Worm (Caenorhabditis elegans) whole organism, L1 larva: ENCODE results near the gene srg-69.
A peak's percentile ranks its signal among the peaks of the same experiment; 100 is the strongest.

ENCODE experiments used
- C04F5.9 ChIP-seq: sonication (generic microtip); optimal IDR thresholded peaks from 2 replicates; lab custom pipeline; 2016; ENCODE audit warnings: missing genetic modification characterization, missing compliant biosample characterization
- C16A3.4 ChIP-seq: fragments of 150-350 bp; optimal IDR thresholded peaks from 2 replicates; lab custom pipeline; 2014; ENCODE audit warnings: missing biosample characterization, missing genetic modification characterization
- blmp-1 ChIP-seq: fragments of 150-350 bp; optimal IDR thresholded peaks from 2 replicates; lab custom pipeline; 2014; ENCODE audit warnings: missing biosample characterization, missing genetic modification characterization
- ceh-63 ChIP-seq: fragments of 200-800 bp; sonication (Bioruptor generic); optimal IDR thresholded peaks from 2 replicates; lab custom pipeline; 2018; ENCODE audit warnings: mild to moderate bottlenecking, missing genetic modification characterization, missing compliant biosample characterization
- ceh-82 ChIP-seq, 3 experiments: fragments of 150-350 bp in 1 of 3; sonication (generic microtip) in 2 of 3; optimal IDR thresholded peaks; 2 replicates each; lab custom pipeline; 2014 to 2017; ENCODE audit warnings: missing biosample characterization in 3 of 3, missing genetic modification characterization in 3 of 3
- ceh-88 ChIP-seq: fragments of 200-800 bp; sonication (Bioruptor generic); IDR thresholded peaks from 2 replicates; pipeline ENCODE4 v1.3.6; 2022; ENCODE audit warnings: missing genetic modification characterization, missing compliant biosample characterization
- ceh-90 ChIP-seq: sonication (generic microtip); optimal IDR thresholded peaks from 2 replicates; lab custom pipeline; 2016; ENCODE audit warnings: missing genetic modification characterization, missing compliant biosample characterization
- dpl-1 ChIP-seq, 3 experiments: fragments of 150-350 bp in 2 of 3; sonication (generic microtip) in 1 of 3; optimal IDR thresholded peaks; 2 replicates each; lab custom pipeline; 2014 to 2017; ENCODE audit warnings: missing biosample characterization in 3 of 3, missing genetic modification characterization in 3 of 3, missing genetic modification reagents in 3 of 3
- dsc-1 ChIP-seq: sonication (generic microtip); optimal IDR thresholded peaks from 2 replicates; lab custom pipeline; 2016; ENCODE audit warnings: mild to moderate bottlenecking, missing genetic modification characterization, missing compliant biosample characterization
- efl-1 ChIP-seq, 4 experiments: fragments of 150-350 bp; optimal IDR thresholded peaks in 3 of 4; peaks in 1 of 4; 1 replicate in 1 of 4; 2 replicates in 3 of 4; lab custom pipeline; 2014; ENCODE audit warnings: missing biosample characterization in 2 of 4, missing genetic modification characterization in 2 of 4, missing genetic modification reagents in 2 of 4
- egl-13 ChIP-seq: sonication (generic microtip); optimal IDR thresholded peaks from 2 replicates; lab custom pipeline; 2016; ENCODE audit warnings: missing genotype, missing genetic modification reagents, missing genetic modification characterization, missing compliant biosample characterization
- elt-2 ChIP-seq: sonication (generic microtip); optimal IDR thresholded peaks from 2 replicates; lab custom pipeline; 2016; ENCODE audit warnings: missing genetic modification characterization, mild to moderate bottlenecking, inconsistent platforms, missing compliant biosample characterization, missing genetic modification reagents
- fkh-10 ChIP-seq: sonication (generic microtip); optimal IDR thresholded peaks from 2 replicates; lab custom pipeline; 2017; ENCODE audit warnings: missing biosample characterization, missing genetic modification reagents, missing genetic modification characterization
- fkh-4 ChIP-seq: sonication (generic microtip); optimal IDR thresholded peaks from 2 replicates; lab custom pipeline; 2016; ENCODE audit warnings: missing compliant biosample characterization, missing genetic modification characterization, borderline replicate concordance
- fkh-8 ChIP-seq: sonication (generic microtip); optimal IDR thresholded peaks from 2 replicates; lab custom pipeline; 2016; ENCODE audit warnings: mild to moderate bottlenecking, missing genetic modification characterization, missing compliant biosample characterization
- grh-1 ChIP-seq: fragments of 200-800 bp; sonication (Bioruptor generic); IDR thresholded peaks from 2 replicates; pipeline ENCODE4 v1.3.6; 2022; ENCODE audit warnings: missing genetic modification reagents, missing genetic modification characterization, missing compliant biosample characterization
- hlh-4 ChIP-seq: sonication (generic microtip); optimal IDR thresholded peaks from 2 replicates; lab custom pipeline; 2016; ENCODE audit warnings: mild to moderate bottlenecking, missing genetic modification characterization, missing compliant biosample characterization
- isw-1 ChIP-seq: fragments of 200-800 bp; sonication (Bioruptor generic); IDR thresholded peaks from 2 replicates; pipeline ENCODE4 v1.3.6; 2022; ENCODE audit warnings: missing genetic modification characterization, missing compliant biosample characterization
- jun-1 ChIP-seq: fragments of 150-350 bp; optimal IDR thresholded peaks from 2 replicates; lab custom pipeline; 2014; ENCODE audit warnings: missing biosample characterization, missing genetic modification reagents, missing genetic modification characterization
- lin-13 ChIP-seq: fragments of 150-350 bp; optimal IDR thresholded peaks from 2 replicates; lab custom pipeline; 2014; ENCODE audit warnings: missing biosample characterization, missing genetic modification reagents, missing genetic modification characterization
- lin-14 ChIP-seq: fragments of 200-800 bp; sonication (Bioruptor generic); optimal IDR thresholded peaks from 2 replicates; lab custom pipeline; 2018; ENCODE audit warnings: mild to moderate bottlenecking, missing genetic modification characterization, moderate library complexity, missing compliant biosample characterization
- lin-15B ChIP-seq: fragments of 150-350 bp; sonication (generic microtip); optimal IDR thresholded peaks from 3 replicates; lab custom pipeline; 2014; ENCODE audit warnings: missing biosample characterization, missing genetic modification characterization
- lin-35 ChIP-seq, 2 experiments: fragments of 150-350 bp; optimal IDR thresholded peaks; 2 replicates each; lab custom pipeline; 2014; ENCODE audit warnings: missing biosample characterization in 2 of 2, missing genetic modification characterization in 2 of 2, missing genetic modification reagents in 2 of 2
- lir-3 ChIP-seq: sonication (generic microtip); optimal IDR thresholded peaks from 2 replicates; lab custom pipeline; 2016; ENCODE audit warnings: mild to moderate bottlenecking, missing genetic modification characterization, moderate library complexity, missing compliant biosample characterization; ENCODE audit not compliant: poor library complexity
- lsy-2 ChIP-seq, 2 experiments: fragments of 150-350 bp; optimal IDR thresholded peaks; 2 replicates each; lab custom pipeline; 2014; ENCODE audit warnings: missing biosample characterization in 2 of 2, missing genetic modification characterization in 2 of 2
- mab-9 ChIP-seq: fragments of 200-800 bp; sonication (Bioruptor generic); IDR thresholded peaks from 2 replicates; pipeline ENCODE4 v1.3.6; 2022; ENCODE audit warnings: missing genetic modification reagents, missing genetic modification characterization, missing compliant biosample characterization
- mep-1 ChIP-seq: fragments of 150-350 bp; optimal IDR thresholded peaks from 2 replicates; lab custom pipeline; 2014; ENCODE audit warnings: missing biosample characterization, missing genetic modification characterization
- nhr-11 ChIP-seq: fragments of 150-350 bp; optimal IDR thresholded peaks from 2 replicates; lab custom pipeline; 2014; ENCODE audit warnings: missing biosample characterization, missing genetic modification characterization
- nhr-19 ChIP-seq: fragments of 200-800 bp; sonication (Bioruptor generic); conservative IDR thresholded peaks from 2 replicates; pipeline ENCODE4 v1.3.6; 2022; ENCODE audit warnings: missing genetic modification characterization, missing compliant biosample characterization
- nhr-20 ChIP-seq: sonication (generic microtip); optimal IDR thresholded peaks from 2 replicates; lab custom pipeline; 2016; ENCODE audit warnings: mild to moderate bottlenecking, missing genetic modification characterization, missing compliant biosample characterization
- nhr-28 ChIP-seq: fragments of 150-350 bp; optimal IDR thresholded peaks from 2 replicates; lab custom pipeline; 2014; ENCODE audit warnings: missing biosample characterization, missing genetic modification characterization
- nhr-47 ChIP-seq: sonication (generic microtip); optimal IDR thresholded peaks from 2 replicates; lab custom pipeline; 2016; ENCODE audit warnings: mild to moderate bottlenecking, missing genetic modification characterization, moderate library complexity, missing compliant biosample characterization
- nhr-71 ChIP-seq: sonication (generic microtip); optimal IDR thresholded peaks from 2 replicates; lab custom pipeline; 2016; ENCODE audit warnings: mild to moderate bottlenecking, missing genetic modification characterization, moderate library complexity, missing compliant biosample characterization
- nhr-85 ChIP-seq: sonication (generic microtip); peaks from one replicate; lab custom pipeline; 2016; ENCODE audit warnings: missing genetic modification characterization, inconsistent platforms, missing compliant biosample characterization
- nhr-90 ChIP-seq: sonication (generic microtip); optimal IDR thresholded peaks from 2 replicates; lab custom pipeline; 2016; ENCODE audit warnings: mild to moderate bottlenecking, missing genetic modification characterization, missing compliant biosample characterization; ENCODE audit not compliant: poor library complexity
- rnt-1 ChIP-seq: sonication (generic microtip); optimal IDR thresholded peaks from 2 replicates; lab custom pipeline; 2016; ENCODE audit warnings: mild to moderate bottlenecking, missing genetic modification characterization, moderate library complexity, missing compliant biosample characterization
- skn-1 ChIP-seq: fragments of 150-350 bp; optimal IDR thresholded peaks from 2 replicates; lab custom pipeline; 2014; ENCODE audit warnings: missing biosample characterization, missing genetic modification characterization
- snpc-4 ChIP-seq: fragments of 150-350 bp; optimal IDR thresholded peaks from 2 replicates; lab custom pipeline; 2014; ENCODE audit warnings: missing biosample characterization, missing genetic modification characterization
- snu-23 ChIP-seq: sonication (generic microtip); optimal IDR thresholded peaks from 2 replicates; lab custom pipeline; 2016; ENCODE audit warnings: missing genetic modification characterization, missing compliant biosample characterization
- swsn-7 ChIP-seq: sonication (generic microtip); optimal IDR thresholded peaks from 2 replicates; lab custom pipeline; 2016; ENCODE audit warnings: missing genetic modification characterization, missing compliant biosample characterization
- tbx-2 ChIP-seq: sonication (generic microtip); optimal IDR thresholded peaks from 2 replicates; lab custom pipeline; 2016; ENCODE audit warnings: missing genetic modification characterization, missing compliant biosample characterization
- unc-30 ChIP-seq: sonication (generic microtip); optimal IDR thresholded peaks from 2 replicates; lab custom pipeline; 2017; ENCODE audit warnings: missing biosample characterization, missing genetic modification characterization
- unc-62 ChIP-seq: fragments of 150-350 bp; optimal IDR thresholded peaks from 2 replicates; lab custom pipeline; 2014; ENCODE audit warnings: missing biosample characterization, missing genetic modification reagents, missing genetic modification characterization
- unc-86 ChIP-seq: sonication (generic microtip); optimal IDR thresholded peaks from 2 replicates; lab custom pipeline; 2016; ENCODE audit warnings: missing genetic modification characterization, missing compliant biosample characterization
- unc-98 ChIP-seq: fragments of 200-800 bp; sonication (Bioruptor generic); IDR thresholded peaks from 2 replicates; pipeline ENCODE4 v1.3.6; 2022; ENCODE audit warnings: missing genetic modification characterization, missing compliant biosample characterization
- vab-15 ChIP-seq: sonication (generic microtip); optimal IDR thresholded peaks from 2 replicates; lab custom pipeline; 2017; ENCODE audit warnings: missing genotype, mild to moderate bottlenecking, missing genetic modification characterization, missing compliant biosample characterization
- xbp-1 ChIP-seq: sonication (generic microtip); optimal IDR thresholded peaks from 2 replicates; lab custom pipeline; 2016; ENCODE audit warnings: missing genetic modification characterization, missing compliant biosample characterization
- ztf-11 ChIP-seq, 2 experiments: sonication (generic microtip); optimal IDR thresholded peaks; 2 replicates each; lab custom pipeline; 2016 to 2017; ENCODE audit warnings: missing genetic modification characterization in 2 of 2, missing biosample characterization in 1 of 2, missing compliant biosample characterization in 1 of 2

The srg-69 gene

DNA sequence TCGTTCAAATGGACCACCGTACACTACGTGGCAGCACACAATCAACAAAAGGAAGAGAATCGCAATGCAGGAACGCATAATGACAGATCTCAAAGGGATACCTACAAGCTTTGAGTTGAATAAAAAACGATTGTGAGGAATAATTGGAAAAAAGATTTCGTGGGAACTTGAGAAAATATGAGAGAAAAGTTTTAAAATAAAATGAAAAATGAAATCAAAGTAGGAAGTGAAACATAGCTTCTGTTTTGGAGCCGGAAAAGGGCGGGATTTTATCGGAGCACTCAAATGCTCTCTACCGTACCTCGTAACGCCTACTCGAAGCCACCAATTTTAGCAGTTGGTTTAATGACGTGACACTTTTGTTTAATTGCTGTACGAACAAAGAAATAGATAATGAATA lies 10.7 kb upstream of the srg-69 start, which contains the start of gene F09E5.14:
TSS of gene F09E5.14 (minus strand) at position 101 of the 400 bp plus-strand sequence.
- no peak for TF ChIP-seq unc-62 (GFP tag; lab: Kevin White, UChicago)
- TF ChIP-seq hlh-4, result no peak
- TF ChIP-seq nhr-47 (tag; lab: Kevin White, UChicago), result no peak
- TF ChIP-seq ceh-90 (tag; lab: Kevin White, UChicago), result no peak
- TF ChIP-seq nhr-28 (tag; lab: Kevin White, UChicago), result no peak
- no peak for TF ChIP-seq lin-13
- no peak for TF ChIP-seq lsy-2 (tag; optimal IDR thresholded peaks at IDR 0.05; lab: Kevin White, UChicago)
- no peak for TF ChIP-seq grh-1 (GFP tag; lab: Robert Waterston, UW)
- no peak for TF ChIP-seq ceh-63 (GFP tag; lab: Kevin White, UChicago)
- no peak for TF ChIP-seq unc-30
- TF ChIP-seq fkh-4, result no peak

DNA sequence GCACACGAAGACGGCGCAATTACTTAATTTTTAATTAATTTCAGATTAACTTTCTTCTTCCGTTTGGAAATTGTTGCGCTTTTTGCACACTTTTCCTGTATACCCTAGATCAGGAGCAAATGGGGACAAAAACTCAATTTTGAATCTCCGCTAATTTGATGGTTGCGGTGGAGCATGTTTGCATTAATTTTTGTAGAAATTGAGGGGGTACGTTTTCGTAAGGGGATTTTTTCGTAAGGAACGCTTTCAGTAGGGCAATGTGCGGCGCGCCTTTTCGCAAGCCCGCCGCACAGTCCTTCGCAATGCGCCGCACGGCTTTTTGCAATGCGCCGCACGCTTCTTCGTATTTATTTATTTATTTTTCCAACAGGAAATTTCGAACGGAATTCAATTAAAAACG lies 9.1 kb upstream of the srg-69 start:
- TF ChIP-seq ztf-11 (tag; optimal IDR thresholded peaks at IDR 0.05; lab: Kevin White, UChicago), result peak in 1 of 2 experiments; percentile 36
- peak; percentile 55 for TF ChIP-seq lin-15B (tag; lab: Kevin White, UChicago)
- TF ChIP-seq nhr-11 (tag; lab: Kevin White, UChicago), result peak; percentile 52
- TF ChIP-seq nhr-71, result peak; percentile 84
- TF ChIP-seq unc-98 (GFP tag; lab: Robert Waterston, UW), result 0 out of 2 replicates have a peak, but pooled peaks have one; percentile 26
- TF ChIP-seq snu-23 (GFP tag; lab: Kevin White, UChicago), result peak; percentile 73
- TF ChIP-seq jun-1 (tag; lab: Kevin White, UChicago), result peak; percentile 42
- TF ChIP-seq unc-86 (tag; lab: Kevin White, UChicago), result peak; percentile 47
- peak; percentile 51 for TF ChIP-seq dsc-1
- peak; percentile 57 for TF ChIP-seq snpc-4 (tag; lab: Kevin White, UChicago)
- TF ChIP-seq lin-14 (GFP tag; lab: Kevin White, UChicago), result peak; percentile 75
- TF ChIP-seq grh-1 (GFP tag; lab: Robert Waterston, UW), result peak; percentile 96
- TF ChIP-seq rnt-1 (tag; lab: Kevin White, UChicago), result peak; percentile 86
- peak; percentile 12 for TF ChIP-seq elt-2
- peak; percentile 64 to 88 for TF ChIP-seq lsy-2 (tag; optimal IDR thresholded peaks at IDR 0.05; lab: Kevin White, UChicago)
- peak; percentile 74 for TF ChIP-seq swsn-7 (tag; lab: Kevin White, UChicago)
- peak; percentile 1 to 52 (median 50) for TF ChIP-seq ceh-82 (tag; optimal IDR thresholded peaks at IDR 0.05; lab: Kevin White, UChicago)
- TF ChIP-seq fkh-8 (tag; lab: Kevin White, UChicago), result peak; percentile 30
- peak; percentile 89 for TF ChIP-seq mab-9 (GFP tag; lab: Robert Waterston, UW)
- TF ChIP-seq mep-1 (tag; lab: Kevin White, UChicago), result peak; percentile 55
- peak; percentile 73 for TF ChIP-seq tbx-2 (tag; lab: Kevin White, UChicago)
- TF ChIP-seq nhr-90, result peak; percentile 81
- peak; percentile 59 for TF ChIP-seq blmp-1
- peak; percentile 12 for TF ChIP-seq fkh-10 (GFP tag; lab: Kevin White, UChicago)
- peak; percentile 70 for TF ChIP-seq C16A3.4 (tag; lab: Kevin White, UChicago)
- peak; percentile 84 for TF ChIP-seq nhr-85
- peak; percentile 77 for TF ChIP-seq nhr-47 (tag; lab: Kevin White, UChicago)
- TF ChIP-seq ceh-88, result peak; percentile 92
- TF ChIP-seq efl-1 (optimal IDR thresholded peaks at IDR 0.05; lab: Kevin White, UChicago), result peak; percentile 72 to 93
- TF ChIP-seq efl-1 (GFP tag; optimal IDR thresholded peaks at IDR 0.05 in 1 of 2; lab: Kevin White, UChicago), result peak; percentile 92 to 99
- TF ChIP-seq nhr-19 (GFP tag; lab: Robert Waterston, UW), result peak; percentile 97
- TF ChIP-seq skn-1 (tag; lab: Kevin White, UChicago), result peak; percentile 47
- TF ChIP-seq lir-3 (tag; lab: Kevin White, UChicago), result peak; percentile 52
- TF ChIP-seq lin-35 (GFP tag; optimal IDR thresholded peaks at IDR 0.05; lab: Kevin White, UChicago), result peak; percentile 89 to 98
- peak; percentile 87 to 91 (median 90) for TF ChIP-seq dpl-1 (GFP tag; optimal IDR thresholded peaks at IDR 0.05; lab: Kevin White, UChicago)
- TF ChIP-seq xbp-1 (tag; lab: Kevin White, UChicago), result peak; percentile 65
- TF ChIP-seq egl-13, result peak; percentile 9
- TF ChIP-seq C04F5.9 (tag; lab: Kevin White, UChicago), result peak; percentile 26
- peak; percentile 76 for TF ChIP-seq vab-15
- peak; percentile 93 for TF ChIP-seq isw-1
- TF ChIP-seq lin-13, result peak; percentile 70
- peak; percentile 73 for TF ChIP-seq nhr-20 (tag; lab: Kevin White, UChicago)
- TF ChIP-seq, all 84 proteins: peak for 41; not testable (repeated sequence) for 43
